Worm (Caenorhabditis elegans) whole organism, L4 larva: ENCODE results near the gene fbxb-58.

ENCODE experiments used
- dpl-1 ChIP-seq: fragments of 150-350 bp; optimal IDR thresholded peaks from 2 replicates; lab custom pipeline; 2014; ENCODE audit warnings: missing biosample characterization, missing genetic modification reagents, missing genetic modification characterization
- lin-13 ChIP-seq: fragments of 150-350 bp; optimal IDR thresholded peaks from 2 replicates; lab custom pipeline; 2014; ENCODE audit warnings: missing biosample characterization, missing genetic modification reagents, missing genetic modification characterization
- mdl-1 ChIP-seq, 2 experiments: fragments of 150-350 bp in 1 of 2; sonication (generic microtip) in 1 of 2; optimal IDR thresholded peaks; 2 replicates each; lab custom pipeline; 2014 to 2017; ENCODE audit warnings: missing biosample characterization in 2 of 2, missing genetic modification characterization in 2 of 2
- mep-1 ChIP-seq: fragments of 150-350 bp; sonication (generic microtip); optimal IDR thresholded peaks from 3 replicates; lab custom pipeline; 2014; ENCODE audit warnings: missing biosample characterization, missing genetic modification characterization
- nhr-10 ChIP-seq: fragments of 150-350 bp; optimal IDR thresholded peaks from 2 replicates; lab custom pipeline; 2014; ENCODE audit warnings: missing biosample characterization, missing genetic modification characterization
- pha-4 ChIP-seq, 2 experiments: fragments of 150-350 bp in 1 of 2; fragments of 200-800 bp in 1 of 2; sonication (Bioruptor generic) in 1 of 2; IDR thresholded peaks in 1 of 2; optimal IDR thresholded peaks in 1 of 2; 2 replicates each; pipeline versions ENCODE4 v1.3.6 to Lab custom; 2014 to 2022; ENCODE audit warnings: missing genetic modification characterization in 2 of 2, missing genetic modification reagents in 2 of 2, missing biosample characterization in 1 of 2, missing compliant biosample characterization in 1 of 2
- snpc-4 ChIP-seq: fragments of 150-350 bp; optimal IDR thresholded peaks from 2 replicates; lab custom pipeline; 2014; ENCODE audit warnings: missing biosample characterization, missing genetic modification characterization
- spr-1 ChIP-seq: sonication (generic microtip); optimal IDR thresholded peaks from 2 replicates; lab custom pipeline; 2016; ENCODE audit warnings: mild to moderate bottlenecking, missing genetic modification characterization, missing compliant biosample characterization
- ztf-11 ChIP-seq: fragments of 150-350 bp; optimal IDR thresholded peaks from 2 replicates; lab custom pipeline; 2014; ENCODE audit warnings: missing biosample characterization, missing genetic modification characterization

- TF ChIP-seq snpc-4 (tag; lab: Kevin White, UChicago), result no peak
- no peak for TF ChIP-seq lin-13 (GFP tag; lab: Kevin White, UChicago)
- no peak for TF ChIP-seq dpl-1 (GFP tag; lab: Kevin White, UChicago)
- TF ChIP-seq mdl-1 (tag; optimal IDR thresholded peaks at IDR 0.05; lab: Kevin White, UChicago), result no peak
- TF ChIP-seq nhr-10 (tag; lab: Kevin White, UChicago), result no peak
- no peak for TF ChIP-seq ztf-11
- no peak for TF ChIP-seq spr-1 (tag; lab: Kevin White, UChicago)
- no peak for TF ChIP-seq pha-4 (GFP tag; IDR thresholded peaks at IDR 0.05; lab: Robert Waterston, UW)
- no peak for TF ChIP-seq pha-4 (tag; optimal IDR thresholded peaks at IDR 0.05; lab: Kevin White, UChicago)
- no peak for TF ChIP-seq mep-1 (tag; lab: Kevin White, UChicago)
Measured at ce11 chrX:1583980-1584379, 44.0 kb upstream of the fbxb-58 start.
